Fruit fly (Drosophila melanogaster) S2 (cell line): ENCODE measurements around the gene smid.

Experiments used
- CG8478 ChIP-seq: fragments of >200 bp; optimal IDR thresholded peaks from 2 replicates; lab custom pipeline; 2018
- CTCF ChIP-seq, 2 experiments: fragments of >200 bp; optimal IDR thresholded peaks; 2 replicates each; lab custom pipeline; 2018

The smid gene

DNA sequence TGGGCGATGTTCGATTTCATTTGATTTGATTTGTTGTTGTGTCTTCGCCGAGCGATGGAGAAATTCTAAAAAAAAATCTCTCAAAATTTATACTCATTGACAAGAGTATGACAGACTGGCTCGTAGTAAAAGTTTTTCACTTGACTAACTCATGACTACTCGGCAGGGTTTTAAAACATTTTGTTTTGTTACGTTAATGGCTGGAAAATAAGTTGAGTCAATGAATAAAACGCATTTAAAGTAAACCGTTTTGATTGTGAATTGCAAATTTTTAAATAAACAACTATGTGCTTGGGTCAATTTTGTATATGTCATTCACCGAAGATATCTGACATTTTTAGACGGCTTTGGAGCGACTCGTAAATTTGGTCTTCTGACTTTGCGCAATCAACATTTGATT lies 22.7 kb downstream of the smid start, which contains the start of gene CG8560:
TSS of gene CG8560 (minus strand) at position 101 of the 400 bp plus-strand sequence.
- TF ChIP-seq CTCF (optimal IDR thresholded peaks at IDR 0.05; lab: Kevin White, UChicago), result no peak
- TF ChIP-seq CG8478 (lab: Kevin White, UChicago), result no peak

DNA sequence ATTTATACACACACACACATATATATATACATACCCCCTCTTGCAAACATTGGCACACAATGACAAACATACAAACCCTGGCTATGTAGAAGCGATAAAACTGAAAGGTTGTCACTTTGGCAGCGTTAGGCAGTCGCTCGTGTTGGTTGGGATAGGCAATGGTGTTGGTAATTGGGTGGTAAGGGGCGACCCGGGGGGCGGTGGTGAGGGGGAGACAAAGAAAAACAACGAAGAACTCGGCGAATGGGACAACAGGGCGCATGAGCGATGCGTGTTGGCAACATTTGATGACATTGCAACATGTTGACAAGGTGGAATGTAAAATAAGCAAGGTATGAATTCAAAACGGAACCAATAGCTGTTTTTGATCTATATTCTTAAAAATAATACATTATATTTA lies 41.2 kb downstream of the smid start:
- TF ChIP-seq CG8478 (lab: Kevin White, UChicago), result no peak
- no peak for TF ChIP-seq CTCF (optimal IDR thresholded peaks at IDR 0.05; lab: Kevin White, UChicago)

DNA sequence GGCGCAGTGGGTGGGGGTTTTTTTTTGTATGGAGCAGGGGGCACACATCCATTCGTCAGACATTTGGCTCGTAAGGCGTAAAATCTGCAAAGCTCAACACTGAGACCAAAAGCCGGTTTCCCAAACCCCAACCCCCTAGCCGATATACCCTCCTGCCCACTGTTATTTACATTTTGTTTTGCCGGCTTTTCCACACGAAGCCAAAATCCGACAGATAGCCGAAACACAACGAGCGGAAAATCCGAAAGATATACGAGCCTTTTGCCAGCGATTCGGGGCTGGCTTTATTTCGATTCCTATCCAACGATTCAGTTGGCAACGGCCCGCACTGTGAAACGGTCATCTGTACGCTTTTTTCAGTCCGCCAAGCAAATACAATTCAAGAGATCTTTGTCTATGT lies 42.1 kb downstream of the smid start, which contains the start of gene CG42458:
TSS of gene CG42458 (plus strand) at position 311 of the 400 bp plus-strand sequence.
- TF ChIP-seq CTCF (optimal IDR thresholded peaks at IDR 0.05; lab: Kevin White, UChicago) (no peak), CG8478 (lab: Kevin White, UChicago) (no peak)

DNA sequence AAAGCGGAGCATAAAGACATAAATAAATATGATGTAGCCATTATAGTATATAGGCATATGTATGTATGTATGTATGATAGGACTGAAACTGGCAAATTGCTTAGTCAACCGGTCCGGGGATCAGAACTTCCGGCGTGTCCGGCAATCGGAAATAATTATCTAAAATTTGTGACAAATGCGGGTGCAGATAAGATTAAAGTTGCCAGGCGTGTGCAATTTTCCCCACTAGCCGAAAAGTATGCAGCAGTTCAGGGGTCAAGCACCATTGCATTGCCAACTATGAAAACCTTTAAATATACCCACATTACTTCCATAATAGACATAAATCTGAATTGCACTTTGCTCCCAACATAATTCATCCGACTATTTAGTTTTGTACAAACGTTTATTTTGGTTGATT lies 50.9 kb downstream of the smid start:
- TF ChIP-seq CG8478 (lab: Kevin White, UChicago) (no peak), CTCF (optimal IDR thresholded peaks at IDR 0.05; lab: Kevin White, UChicago) (no peak)

DNA sequence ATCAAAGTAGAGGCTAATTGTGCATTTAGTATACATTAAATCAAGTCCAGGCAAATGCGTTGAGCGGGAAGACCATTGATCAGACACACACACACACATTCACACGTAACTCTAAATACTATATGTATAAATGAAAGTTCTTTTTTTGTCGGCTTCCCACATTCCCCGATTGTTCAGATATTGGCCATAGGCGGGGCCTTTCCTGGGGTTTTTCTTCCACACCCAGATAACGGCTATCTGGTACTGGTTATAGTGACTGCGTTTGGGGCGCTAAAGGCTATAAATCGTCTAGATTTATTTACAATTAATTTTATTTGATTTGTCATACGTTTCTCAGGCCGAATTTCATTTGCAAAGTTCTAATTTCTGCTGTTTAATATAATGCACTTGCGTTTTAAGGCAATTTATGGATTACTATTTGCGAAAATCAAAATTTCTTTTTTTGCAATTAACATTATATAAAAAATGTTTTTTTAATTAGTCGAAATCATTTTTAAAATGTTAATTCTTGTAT lies 51.5 kb downstream of the smid start:
- TF ChIP-seq CG8478 (lab: Kevin White, UChicago) (no peak), CTCF (optimal IDR thresholded peaks at IDR 0.05; lab: Kevin White, UChicago) (no peak)

DNA sequence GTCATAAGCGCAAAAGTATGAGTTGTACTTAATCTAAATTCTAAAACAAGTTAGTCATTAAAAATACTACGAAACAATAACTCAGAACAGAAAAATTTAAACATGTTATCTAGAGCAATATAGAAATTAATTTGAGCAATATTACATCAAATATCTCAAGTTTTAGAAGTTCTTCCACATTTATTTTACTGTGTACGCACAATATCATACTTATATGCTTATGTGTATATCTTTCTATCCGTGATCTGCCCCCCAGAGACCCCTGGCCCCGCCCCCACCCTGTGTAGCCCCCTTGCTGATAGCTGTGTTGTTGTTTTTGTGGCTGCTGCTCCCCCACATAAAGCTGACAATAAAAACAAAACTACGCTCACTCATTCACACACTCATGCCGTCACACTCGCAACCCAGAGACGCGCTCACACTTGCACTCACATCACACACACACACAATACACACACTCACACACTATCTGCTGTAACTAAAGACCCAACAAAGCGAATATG lies 52.0 kb downstream of the smid start:
- TF ChIP-seq CTCF (optimal IDR thresholded peaks at IDR 0.05; lab: Kevin White, UChicago) (no peak), CG8478 (lab: Kevin White, UChicago) (no peak)

DNA sequence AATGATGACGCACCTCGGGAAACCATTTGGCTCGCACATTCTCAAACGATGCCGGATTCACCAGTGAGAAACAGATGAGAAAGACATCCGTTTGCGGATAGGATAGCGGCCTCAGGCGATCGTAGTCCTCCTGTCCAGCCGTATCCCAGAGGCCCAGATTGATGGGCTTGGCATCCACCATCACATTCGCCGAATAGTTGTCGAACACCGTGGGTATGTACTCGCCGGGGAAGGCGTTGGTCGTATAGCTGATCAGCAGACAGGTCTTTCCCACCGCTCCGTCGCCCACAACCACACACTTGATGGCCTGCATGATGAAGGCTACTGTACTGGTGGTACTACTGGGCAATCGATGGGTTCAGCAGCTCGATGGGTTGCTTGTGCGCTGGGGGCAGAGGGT lies 52.8 kb downstream of the smid start:
- TF ChIP-seq CG8478 (lab: Kevin White, UChicago) (no peak), CTCF (optimal IDR thresholded peaks at IDR 0.05; lab: Kevin White, UChicago) (no peak)
